Fruit fly (Drosophila melanogaster) whole organism, embryonic: ENCODE results near the gene Bap60.
A peak's percentile ranks its signal among the peaks of the same experiment; 100 is the strongest.

Experiments
- Abd-B ChIP-seq: fragments of 200-800 bp; sonication (Bioruptor generic); optimal IDR thresholded peaks from 2 replicates; lab custom pipeline; 2018; ENCODE audit warnings: missing biosample characterization, mild to moderate bottlenecking, missing genetic modification characterization, moderate library complexity
- B-H2 ChIP-seq: fragments of 200-800 bp; sonication (Bioruptor generic); optimal IDR thresholded peaks from 2 replicates; lab custom pipeline; 2018; ENCODE audit warnings: missing biosample characterization, mild to moderate bottlenecking, missing genetic modification characterization
- Blimp-1 ChIP-seq: fragments of 200-800 bp; sonication (Bioruptor generic); optimal IDR thresholded peaks from 3 replicates; lab custom pipeline; 2018; ENCODE audit warnings: missing biosample characterization, missing genetic modification characterization, mild to moderate bottlenecking, moderate library complexity, missing genetic modification reagents
- BtbVII ChIP-seq: fragments of 200-800 bp; sonication (Bioruptor generic); optimal IDR thresholded peaks from 3 replicates; lab custom pipeline; 2017; ENCODE audit warnings: missing biosample characterization, mild to moderate bottlenecking, missing genetic modification characterization
- CG1233 ChIP-seq: fragments of 200-800 bp; sonication (Bioruptor generic); optimal IDR thresholded peaks from 4 replicates; lab custom pipeline; 2018; ENCODE audit warnings: missing biosample characterization, mild to moderate bottlenecking, missing genetic modification characterization
- CG12391 ChIP-seq: fragments of 200-800 bp; sonication (Bioruptor generic); optimal IDR thresholded peaks from 3 replicates; lab custom pipeline; 2018; ENCODE audit warnings: missing biosample characterization, mild to moderate bottlenecking, missing genetic modification characterization, moderate library complexity
- CG12744 ChIP-seq: fragments of 200-800 bp; sonication (Bioruptor generic); optimal IDR thresholded peaks from 2 replicates; lab custom pipeline; 2016; ENCODE audit warnings: missing biosample characterization, missing genetic modification characterization
- CG12942 ChIP-seq: fragments of 200-800 bp; sonication (Bioruptor generic); optimal IDR thresholded peaks from 3 replicates; lab custom pipeline; 2016; ENCODE audit warnings: missing biosample characterization, missing genetic modification characterization
- CG13424 ChIP-seq: fragments of 200-800 bp; sonication (Bioruptor generic); optimal IDR thresholded peaks from 2 replicates; lab custom pipeline; 2019; ENCODE audit warnings: missing biosample characterization, mild to moderate bottlenecking, missing genetic modification characterization, moderate library complexity
- CG15073 ChIP-seq: fragments of 200-800 bp; sonication (Bioruptor generic); optimal IDR thresholded peaks from 2 replicates; lab custom pipeline; 2016; ENCODE audit warnings: missing biosample characterization, missing genetic modification characterization
- CG15514 ChIP-seq: fragments of 200-800 bp; sonication (Bioruptor generic); optimal IDR thresholded peaks from 3 replicates; lab custom pipeline; 2017; ENCODE audit warnings: missing biosample characterization, missing genetic modification characterization, mild to moderate bottlenecking, moderate library complexity, missing genetic modification reagents
- CG16815 ChIP-seq: fragments of 200-800 bp; sonication (Bioruptor generic); optimal IDR thresholded peaks from 3 replicates; lab custom pipeline; 2017; ENCODE audit warnings: missing biosample characterization, mild to moderate bottlenecking, missing genetic modification characterization
- CG17359 ChIP-seq: fragments of 200-800 bp; sonication (Bioruptor generic); optimal IDR thresholded peaks from 3 replicates; lab custom pipeline; 2018; ENCODE audit warnings: missing biosample characterization, mild to moderate bottlenecking, missing genetic modification characterization, moderate library complexity
- CG17612 ChIP-seq: fragments of 200-800 bp; sonication (Bioruptor generic); IDR thresholded peaks from 2 replicates; pipeline ENCODE4 v1.3.6; 2022; ENCODE audit warnings: missing biosample characterization, missing genetic modification characterization
- CG18476 ChIP-seq: fragments of 200-800 bp; sonication (Bioruptor generic); optimal IDR thresholded peaks from 2 replicates; lab custom pipeline; 2016; ENCODE audit warnings: missing biosample characterization, mild to moderate bottlenecking, missing genetic modification characterization
- CG18599 ChIP-seq: fragments of 200-800 bp; sonication (Bioruptor generic); optimal IDR thresholded peaks from 3 replicates; lab custom pipeline; 2017; ENCODE audit warnings: missing biosample characterization, missing genetic modification characterization, mild to moderate bottlenecking, moderate library complexity, missing genetic modification reagents
- CG2116 ChIP-seq: fragments of 200-800 bp; sonication (Bioruptor generic); optimal IDR thresholded peaks from 3 replicates; lab custom pipeline; 2018; ENCODE audit warnings: missing biosample characterization, mild to moderate bottlenecking, missing genetic modification characterization
- CG2202 ChIP-seq: fragments of 200-800 bp; sonication (Bioruptor generic); optimal IDR thresholded peaks from 2 replicates; lab custom pipeline; 2018; ENCODE audit warnings: missing biosample characterization, mild to moderate bottlenecking, missing genetic modification characterization
- CG2712 ChIP-seq: fragments of 200-800 bp; optimal IDR thresholded peaks from 3 replicates; lab custom pipeline; 2019; ENCODE audit warnings: missing biosample characterization, mild to moderate bottlenecking, missing genetic modification characterization, moderate library complexity
- CG34224 ChIP-seq: fragments of 200-800 bp; sonication (Bioruptor generic); IDR thresholded peaks from 3 replicates; pipeline ENCODE4 v1.3.6; 2022; ENCODE audit warnings: missing biosample characterization, missing genetic modification characterization; ENCODE audit not compliant: partially characterized antibody
- CG4328 ChIP-seq: fragments of 200-800 bp; sonication (Bioruptor generic); optimal IDR thresholded peaks from 3 replicates; lab custom pipeline; 2017; ENCODE audit warnings: missing biosample characterization, missing genetic modification reagents, missing genetic modification characterization
- CG4360 ChIP-seq: fragments of 200-800 bp; sonication (Bioruptor generic); IDR thresholded peaks from 2 replicates; pipeline ENCODE4 v1.3.6; 2022; ENCODE audit warnings: missing biosample characterization, missing genetic modification characterization
- CG6813 ChIP-seq: fragments of 200-800 bp; sonication (Bioruptor generic); optimal IDR thresholded peaks from 2 replicates; lab custom pipeline; 2017; ENCODE audit warnings: missing biosample characterization, missing genetic modification characterization, mild to moderate bottlenecking, moderate library complexity, missing genetic modification reagents
- CG7928 ChIP-seq: fragments of 200-800 bp; sonication (Bioruptor generic); optimal IDR thresholded peaks from 2 replicates; lab custom pipeline; 2017; ENCODE audit warnings: missing biosample characterization, mild to moderate bottlenecking, missing genetic modification characterization
- CG8089 ChIP-seq: fragments of 200-800 bp; sonication (Bioruptor generic); optimal IDR thresholded peaks from 3 replicates; lab custom pipeline; 2016; ENCODE audit warnings: missing biosample characterization, missing genetic modification characterization
- CG8359 ChIP-seq: fragments of 200-800 bp; sonication (Bioruptor generic); optimal IDR thresholded peaks from 2 replicates; lab custom pipeline; 2017; ENCODE audit warnings: missing biosample characterization, mild to moderate bottlenecking, missing genetic modification characterization, borderline replicate concordance
- CG8765 ChIP-seq: fragments of 200-800 bp; sonication (Bioruptor generic); IDR thresholded peaks from 2 replicates; pipeline ENCODE4 v1.3.6; 2022; ENCODE audit warnings: missing biosample characterization, missing genetic modification characterization
- Fer1 ChIP-seq: fragments of 200-800 bp; sonication (Bioruptor generic); optimal IDR thresholded peaks from 2 replicates; lab custom pipeline; 2017; ENCODE audit warnings: missing biosample characterization, mild to moderate bottlenecking, missing genetic modification characterization
- Hr51 ChIP-seq, 2 experiments: fragments of 200-800 bp; sonication (Bioruptor generic); optimal IDR thresholded peaks; 2 replicates in 1 of 2; 3 replicates in 1 of 2; lab custom pipeline; 2016 to 2018; ENCODE audit warnings: missing biosample characterization in 2 of 2, missing genetic modification characterization in 2 of 2, mild to moderate bottlenecking in 1 of 2, moderate library complexity in 1 of 2
- Lim3 ChIP-seq: fragments of 200-800 bp; sonication (Bioruptor generic); IDR thresholded peaks from 2 replicates; pipeline ENCODE4 v1.3.6; 2022; ENCODE audit warnings: missing biosample characterization, missing genetic modification characterization
- MTF-1 ChIP-seq: fragments of 200-800 bp; sonication (Bioruptor generic); optimal IDR thresholded peaks from 2 replicates; lab custom pipeline; 2018; ENCODE audit warnings: missing biosample characterization, mild to moderate bottlenecking, missing genetic modification characterization, borderline replicate concordance
- NC2α ChIP-seq: fragments of 200-800 bp; sonication (Bioruptor generic); optimal IDR thresholded peaks from 2 replicates; lab custom pipeline; 2016; ENCODE audit warnings: missing biosample characterization, missing genetic modification characterization
- Oaz ChIP-seq: fragments of 200-800 bp; sonication (Bioruptor generic); IDR thresholded peaks from 2 replicates; pipeline ENCODE4 v1.3.6; 2022; ENCODE audit warnings: missing biosample characterization, missing genetic modification characterization
- Rx ChIP-seq: fragments of 200-800 bp; sonication (Bioruptor generic); IDR thresholded peaks from 2 replicates; pipeline ENCODE4 v1.3.6; 2022; ENCODE audit warnings: missing biosample characterization, missing genetic modification characterization
- Taf1 ChIP-seq: fragments of 200-800 bp; sonication (Bioruptor generic); IDR thresholded peaks from 2 replicates; pipeline ENCODE4 v1.3.6; 2022; ENCODE audit warnings: missing biosample characterization, missing genetic modification characterization
- bbx ChIP-seq: fragments of 200-800 bp; sonication (Bioruptor generic); IDR thresholded peaks from 2 replicates; pipeline ENCODE4 v1.3.6; 2022; ENCODE audit warnings: missing biosample characterization, missing genetic modification characterization; ENCODE audit not compliant: partially characterized antibody
- chinmo ChIP-seq: fragments of 200-800 bp; sonication (Bioruptor generic); IDR thresholded peaks from 4 replicates; pipeline ENCODE4 v1.3.6; 2022; ENCODE audit warnings: missing biosample characterization, missing genetic modification characterization; ENCODE audit not compliant: partially characterized antibody
- croc ChIP-seq: fragments of 200-800 bp; sonication (Bioruptor generic); conservative IDR thresholded peaks from 3 replicates; pipeline ENCODE4 v1.3.6; 2022; ENCODE audit warnings: missing biosample characterization, missing genetic modification characterization
- dm ChIP-seq: fragments of 200-800 bp; sonication (Bioruptor generic); optimal IDR thresholded peaks from 3 replicates; lab custom pipeline; 2016; ENCODE audit warnings: missing biosample characterization, missing genetic modification characterization
- dysf ChIP-seq: fragments of 200-800 bp; sonication (Bioruptor generic); IDR thresholded peaks from 3 replicates; pipeline ENCODE4 v1.3.6; 2022; ENCODE audit warnings: missing biosample characterization, missing genetic modification characterization
- gce ChIP-seq: fragments of 200-800 bp; sonication (Bioruptor generic); IDR thresholded peaks from 3 replicates; pipeline ENCODE4 v1.3.6; 2022; ENCODE audit warnings: missing biosample characterization, missing genetic modification characterization
- hth ChIP-seq: fragments of >200 bp; optimal IDR thresholded peaks from 2 replicates; lab custom pipeline; 2017; ENCODE audit warnings: inconsistent platforms
- jigr1 ChIP-seq: fragments of 200-800 bp; sonication (Bioruptor generic); IDR thresholded peaks from 3 replicates; pipeline ENCODE4 v1.3.6; 2022; ENCODE audit warnings: missing biosample characterization, missing genetic modification characterization
- knrl ChIP-seq: fragments of 200-800 bp; sonication (Bioruptor generic); IDR thresholded peaks from 3 replicates; pipeline ENCODE4 v1.3.6; 2022; ENCODE audit warnings: missing biosample characterization, missing genetic modification characterization; ENCODE audit not compliant: partially characterized antibody
- nerfin-1 ChIP-seq: fragments of 200-800 bp; sonication (Bioruptor generic); optimal IDR thresholded peaks from 3 replicates; lab custom pipeline; 2019; ENCODE audit warnings: missing biosample characterization, mild to moderate bottlenecking, missing genetic modification characterization, moderate library complexity
- repo ChIP-seq: fragments of 200-800 bp; sonication (Bioruptor generic); optimal IDR thresholded peaks from 2 replicates; lab custom pipeline; 2016; ENCODE audit warnings: missing biosample characterization, missing genetic modification characterization
- schlank ChIP-seq: fragments of 200-800 bp; sonication (Bioruptor generic); optimal IDR thresholded peaks from 2 replicates; lab custom pipeline; 2018; ENCODE audit warnings: missing biosample characterization, mild to moderate bottlenecking, missing genetic modification characterization
- trh ChIP-seq: fragments of 200-800 bp; sonication (Bioruptor generic); optimal IDR thresholded peaks from 2 replicates; lab custom pipeline; 2016; ENCODE audit warnings: missing biosample characterization, missing genetic modification characterization
- vvl ChIP-seq: fragments of 200-800 bp; sonication (Bioruptor generic); IDR thresholded peaks from 2 replicates; pipeline ENCODE4 v1.3.6; 2022; ENCODE audit warnings: missing biosample characterization, missing genetic modification characterization

Bap60 gene

DNA sequence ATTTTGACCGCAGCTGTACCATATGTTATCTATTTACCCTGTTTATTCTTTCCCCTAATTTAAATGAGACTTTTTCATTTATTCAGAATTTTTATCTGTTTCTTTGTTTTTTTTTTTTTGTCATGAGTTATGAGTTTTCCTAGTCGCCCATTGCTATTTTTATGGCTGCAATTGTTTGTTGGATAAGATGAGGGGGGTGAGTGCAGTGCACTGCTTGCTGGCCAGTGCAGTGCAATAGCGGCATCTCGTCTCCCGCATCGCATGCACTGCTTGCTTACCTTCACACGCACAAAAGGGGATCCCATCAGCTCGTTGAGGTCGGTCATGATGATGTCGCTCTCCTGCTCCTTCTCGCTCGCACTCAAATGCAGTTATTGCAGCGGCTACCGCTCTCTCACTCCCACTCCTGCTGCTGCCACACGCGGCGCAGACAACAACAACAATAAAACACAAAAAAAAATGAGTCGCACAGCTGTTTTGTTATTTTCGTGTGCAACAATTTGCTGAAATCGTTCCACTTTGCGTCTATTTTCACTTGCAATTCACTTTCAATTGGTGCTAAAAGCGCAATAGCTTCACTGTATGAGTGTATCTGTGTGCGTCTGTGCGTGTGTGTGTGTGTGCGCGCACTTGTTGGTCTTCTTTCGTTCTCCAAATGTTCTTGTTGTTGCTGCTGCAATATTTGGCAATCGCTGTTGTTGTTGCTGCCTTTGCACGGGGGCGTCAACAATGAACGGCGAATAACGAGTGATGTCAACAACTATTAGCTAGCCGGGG lies 31.1 kb downstream of the Bap60 start (continued):
- TF ChIP-seq gce (GFP tag; lab: Robert Waterston, UW) (no peak), nerfin-1 (no peak), CG8765 (GFP tag; lab: Robert Waterston, UW) (no peak), CG16815 (GFP tag; lab: Kevin White, UChicago) (no peak), repo (GFP tag; lab: Kevin White, UChicago) (no peak), Rx (no peak), Fer1 (GFP tag; lab: Kevin White, UChicago) (no peak), MTF-1 (GFP tag; lab: Kevin White, UChicago) (no peak), CG4328 (GFP tag; lab: Kevin White, UChicago) (no peak), Lim3 (GFP tag; lab: Robert Waterston, UW) (no peak), chinmo (GFP tag; lab: Robert Waterston, UW) (no peak; the same call in 1 of the 4 replicates), CG2116 (GFP tag; lab: Kevin White, UChicago) (no peak), Abd-B (no peak), croc (no peak), CG34224 (no peak), knrl (GFP tag; lab: Robert Waterston, UW) (no peak; the same call in 2 of the 3 replicates), dysf (GFP tag; lab: Robert Waterston, UW) (no peak), bbx (GFP tag; lab: Robert Waterston, UW) (no peak), NC2α (peak; percentile 31), CG18476 (GFP tag; lab: Kevin White, UChicago) (no peak), CG8359 (GFP tag; lab: Kevin White, UChicago) (no peak), CG2712 (peak; percentile 44), hth (lab: Kevin White, UChicago) (no peak), Hr51 (GFP tag; optimal IDR thresholded peaks at IDR 0.05; lab: Kevin White, UChicago) (peak in 1 of 2 experiments; percentile 23), CG12942 (GFP tag; lab: Kevin White, UChicago) (no peak), CG6813 (GFP tag; lab: Kevin White, UChicago) (no peak), Taf1 (GFP tag; lab: Robert Waterston, UW) (no peak), CG18599 (GFP tag; lab: Kevin White, UChicago) (no peak), BtbVII (GFP tag; lab: Kevin White, UChicago) (no peak), CG15514 (GFP tag; lab: Kevin White, UChicago) (no peak), CG15073 (GFP tag; lab: Kevin White, UChicago) (no peak), CG12391 (tag; lab: Kevin White, UChicago) (peak; percentile 39), CG1233 (GFP tag; lab: Kevin White, UChicago) (no peak), vvl (GFP tag; lab: Robert Waterston, UW) (peak; percentile 72), CG17359 (peak; percentile 33), B-H2 (no peak), CG4360 (GFP tag; lab: Robert Waterston, UW) (peak; percentile 79), dm (GFP tag; lab: Kevin White, UChicago) (no peak), CG17612 (GFP tag; lab: Robert Waterston, UW) (no peak), CG2202 (tag; lab: Kevin White, UChicago) (peak; percentile 32), CG8089 (GFP tag; lab: Kevin White, UChicago) (peak; percentile 24), jigr1 (GFP tag; lab: Robert Waterston, UW) (no peak), Blimp-1 (peak; percentile 84), trh (no peak), CG13424 (no peak), CG12744 (GFP tag; lab: Kevin White, UChicago) (no peak), CG7928 (GFP tag; lab: Kevin White, UChicago) (no peak), Oaz (no peak), schlank (no peak)
